Worm (Caenorhabditis elegans) whole organism, young adult: ENCODE data around the gene E02H9.3.

Experiments
- B0035.1 ChIP-seq: sonication (generic microtip); optimal IDR thresholded peaks from 2 replicates; lab custom pipeline; 2016; ENCODE audit warnings: missing genetic modification characterization, mild to moderate bottlenecking, missing compliant biosample characterization, missing genotype, missing genetic modification reagents
- D2030.7 ChIP-seq: fragments of 200-800 bp; sonication (Bioruptor generic); IDR thresholded peaks from 2 replicates; pipeline ENCODE4 v1.3.6; 2022; ENCODE audit warnings: missing genetic modification reagents, missing genetic modification characterization, missing compliant biosample characterization
- F33H1.4 ChIP-seq: fragments of 200-800 bp; sonication (Bioruptor generic); IDR thresholded peaks from 2 replicates; pipeline ENCODE4 v1.3.6; 2022; ENCODE audit warnings: missing genetic modification reagents, missing genetic modification characterization, missing compliant biosample characterization
- F52B5.7 ChIP-seq: sonication (generic microtip); optimal IDR thresholded peaks from 2 replicates; lab custom pipeline; 2016; ENCODE audit warnings: mild to moderate bottlenecking, missing genetic modification characterization, missing compliant biosample characterization
- T26A5.8 ChIP-seq: sonication (generic microtip); optimal IDR thresholded peaks from 2 replicates; lab custom pipeline; 2016; ENCODE audit warnings: missing genetic modification characterization, missing compliant biosample characterization
- Y53F4B.3 ChIP-seq: fragments of 200-800 bp; sonication (Bioruptor generic); IDR thresholded peaks from 2 replicates; pipeline ENCODE4 v1.3.6; 2022; ENCODE audit warnings: missing genetic modification reagents, missing genetic modification characterization, missing compliant biosample characterization
- Y56A3A.18 ChIP-seq: fragments of 200-800 bp; sonication (Bioruptor generic); IDR thresholded peaks from 2 replicates; pipeline ENCODE4 v1.3.6; 2022; ENCODE audit warnings: missing genetic modification reagents, missing genetic modification characterization, missing compliant biosample characterization
- Y79H2A.3 ChIP-seq: fragments of 200-800 bp; sonication (Bioruptor generic); conservative IDR thresholded peaks from 2 replicates; pipeline ENCODE4 v1.3.6; 2022; ENCODE audit warnings: missing genetic modification reagents, missing genetic modification characterization, missing compliant biosample characterization
- akir-1 ChIP-seq: fragments of 200-800 bp; sonication (Bioruptor generic); optimal IDR thresholded peaks from 2 replicates; lab custom pipeline; 2018; ENCODE audit warnings: mild to moderate bottlenecking, missing genetic modification characterization, moderate library complexity, missing compliant biosample characterization
- ama-1 ChIP-seq, 3 experiments: fragments of 150-350 bp in 1 of 3; sonication (generic microtip) in 2 of 3; optimal IDR thresholded peaks; 2 replicates each; lab custom pipeline; 2014 to 2018; ENCODE audit warnings: missing biosample characterization in 2 of 3, missing genetic modification characterization in 2 of 3, missing genetic modification reagents in 2 of 3
- aptf-3 ChIP-seq: fragments of 200-800 bp; sonication (Bioruptor generic); IDR thresholded peaks from 2 replicates; pipeline ENCODE4 v1.3.6; 2022; ENCODE audit warnings: missing genetic modification characterization, missing compliant biosample characterization
- attf-5 ChIP-seq: fragments of 200-800 bp; sonication (Bioruptor generic); optimal IDR thresholded peaks from 2 replicates; lab custom pipeline; 2018; ENCODE audit warnings: mild to moderate bottlenecking, missing genetic modification characterization, missing compliant biosample characterization
- cebp-1 ChIP-seq, 2 experiments: fragments of 200-800 bp in 1 of 2; sonication (Bioruptor generic) in 1 of 2; sonication (generic microtip) in 1 of 2; IDR thresholded peaks in 1 of 2; optimal IDR thresholded peaks in 1 of 2; 2 replicates each; pipeline versions ENCODE4 v1.3.6 to Lab custom; 2017 to 2022; ENCODE audit warnings: missing compliant biosample characterization in 2 of 2, missing genetic modification characterization in 2 of 2, mild to moderate bottlenecking in 1 of 2, missing genetic modification reagents in 1 of 2, moderate library complexity in 1 of 2
- ceh-40 ChIP-seq: fragments of 200-800 bp; sonication (Bioruptor generic); IDR thresholded peaks from 2 replicates; pipeline ENCODE4 v1.3.6; 2022; ENCODE audit warnings: missing genetic modification characterization, missing compliant biosample characterization
- dox-1 ChIP-seq: fragments of 200-800 bp; sonication (Bioruptor generic); IDR thresholded peaks from 2 replicates; pipeline ENCODE4 v1.3.6; 2022; ENCODE audit warnings: missing genetic modification reagents, missing genetic modification characterization, missing compliant biosample characterization
- dpff-1 ChIP-seq: sonication (generic microtip); optimal IDR thresholded peaks from 2 replicates; lab custom pipeline; 2017; ENCODE audit warnings: mild to moderate bottlenecking, missing genetic modification characterization, missing compliant biosample characterization
- dpl-1 ChIP-seq: fragments of 150-350 bp; optimal IDR thresholded peaks from 2 replicates; lab custom pipeline; 2014; ENCODE audit warnings: missing biosample characterization, missing genetic modification reagents, missing genetic modification characterization
- efl-1 ChIP-seq: fragments of 150-350 bp; optimal IDR thresholded peaks from 2 replicates; lab custom pipeline; 2014; ENCODE audit warnings: missing biosample characterization, missing genetic modification reagents, missing genetic modification characterization
- egl-44 ChIP-seq: fragments of 200-800 bp; sonication (Bioruptor generic); IDR thresholded peaks from 2 replicates; pipeline ENCODE4 v1.3.6; 2022; ENCODE audit warnings: missing genetic modification reagents, missing genetic modification characterization, missing compliant biosample characterization
- ets-4 ChIP-seq: fragments of 200-800 bp; sonication (Bioruptor generic); optimal IDR thresholded peaks from 2 replicates; lab custom pipeline; 2018; ENCODE audit warnings: mild to moderate bottlenecking, missing genetic modification characterization, missing compliant biosample characterization
- hlh-12 ChIP-seq: sonication (generic microtip); optimal IDR thresholded peaks from 2 replicates; lab custom pipeline; 2016; ENCODE audit warnings: missing genetic modification characterization, missing compliant biosample characterization
- hlh-26 ChIP-seq: fragments of 200-800 bp; sonication (Bioruptor generic); conservative IDR thresholded peaks from 2 replicates; pipeline ENCODE4 v1.3.6; 2022; ENCODE audit warnings: missing genetic modification reagents, missing genetic modification characterization, missing compliant biosample characterization
- hsf-1 ChIP-seq: fragments of 200-800 bp; sonication (Bioruptor generic); IDR thresholded peaks from 2 replicates; pipeline ENCODE4 v1.3.6; 2022; ENCODE audit warnings: missing genetic modification reagents, missing genetic modification characterization, missing compliant biosample characterization
- let-607 ChIP-seq, 2 experiments: fragments of 200-800 bp in 1 of 2; sonication (Bioruptor generic) in 1 of 2; sonication (generic microtip) in 1 of 2; optimal IDR thresholded peaks; 2 replicates each; lab custom pipeline; 2016 to 2018; ENCODE audit warnings: mild to moderate bottlenecking in 2 of 2, missing compliant biosample characterization in 2 of 2, missing genetic modification characterization in 2 of 2, moderate library complexity in 2 of 2, missing genotype in 1 of 2
- lin-35 ChIP-seq, 3 experiments: fragments of 150-350 bp in 2 of 3; sonication (generic microtip) in 1 of 3; optimal IDR thresholded peaks; 2 replicates each; lab custom pipeline; 2014 to 2018; ENCODE audit warnings: missing biosample characterization in 3 of 3, missing genetic modification characterization in 3 of 3, missing genetic modification reagents in 3 of 3
- lin-40 ChIP-seq: sonication (generic microtip); optimal IDR thresholded peaks from 2 replicates; lab custom pipeline; 2016; ENCODE audit warnings: missing genetic modification characterization, mild to moderate bottlenecking, missing compliant biosample characterization, missing genotype, missing genetic modification reagents
- lin-54 ChIP-seq: fragments of 200-800 bp; sonication (Bioruptor generic); optimal IDR thresholded peaks from 2 replicates; lab custom pipeline; 2018; ENCODE audit warnings: mild to moderate bottlenecking, missing genetic modification characterization, missing compliant biosample characterization
- lsl-1 ChIP-seq: fragments of 200-800 bp; sonication (Bioruptor generic); optimal IDR thresholded peaks from 2 replicates; lab custom pipeline; 2018; ENCODE audit warnings: mild to moderate bottlenecking, missing genetic modification characterization, moderate library complexity, missing compliant biosample characterization
- madf-6 ChIP-seq: fragments of 200-800 bp; sonication (Bioruptor generic); IDR thresholded peaks from 2 replicates; pipeline ENCODE4 v1.3.6; 2022; ENCODE audit warnings: missing genetic modification reagents, missing genetic modification characterization, missing compliant biosample characterization
- mcd-1 ChIP-seq: fragments of 200-800 bp; sonication (Bioruptor generic); IDR thresholded peaks from 2 replicates; pipeline ENCODE4 v1.3.6; 2022; ENCODE audit warnings: missing genetic modification reagents, missing genetic modification characterization, missing compliant biosample characterization
- mxl-1 ChIP-seq: sonication (generic microtip); optimal IDR thresholded peaks from 2 replicates; lab custom pipeline; 2016; ENCODE audit warnings: missing genetic modification characterization, missing compliant biosample characterization
- nhr-80 ChIP-seq: sonication (generic microtip); optimal IDR thresholded peaks from 2 replicates; lab custom pipeline; 2016; ENCODE audit warnings: missing genetic modification characterization, missing compliant biosample characterization
- pbrm-1 ChIP-seq: fragments of 200-800 bp; sonication (Bioruptor generic); IDR thresholded peaks from 2 replicates; pipeline ENCODE4 v1.3.6; 2022; ENCODE audit warnings: missing genetic modification reagents, missing genetic modification characterization, missing compliant biosample characterization
- rcor-1 ChIP-seq: fragments of 200-800 bp; sonication (Bioruptor generic); IDR thresholded peaks from 2 replicates; pipeline ENCODE4 v1.3.6; 2022; ENCODE audit warnings: missing genetic modification reagents, missing genetic modification characterization, missing compliant biosample characterization
- sdz-38 ChIP-seq: sonication (generic microtip); optimal IDR thresholded peaks from 2 replicates; lab custom pipeline; 2016; ENCODE audit warnings: missing genotype, missing genetic modification characterization, missing compliant biosample characterization
- sea-2 ChIP-seq: fragments of 200-800 bp; sonication (Bioruptor generic); IDR thresholded peaks from 2 replicates; pipeline ENCODE4 v1.3.6; 2022; ENCODE audit warnings: missing genetic modification characterization, missing compliant biosample characterization
- snpc-4 ChIP-seq, 5 experiments: fragments of 150-350 bp in 1 of 5; sonication (generic microtip) in 4 of 5; optimal IDR thresholded peaks; 2 replicates each; lab custom pipeline; 2014 to 2018; ENCODE audit warnings: missing genetic modification characterization in 5 of 5, missing biosample characterization in 3 of 5, antibody characterized with exemption in 2 of 5, mild to moderate bottlenecking in 2 of 5, missing compliant biosample characterization in 2 of 5, missing genotype in 2 of 5, moderate library complexity in 2 of 5, missing genetic modification reagents in 1 of 5
- tbp1 ChIP-seq: fragments of 200-800 bp; sonication (Bioruptor generic); optimal IDR thresholded peaks from 2 replicates; lab custom pipeline; 2018; ENCODE audit warnings: mild to moderate bottlenecking, missing genetic modification characterization, missing compliant biosample characterization
- tlf-1 ChIP-seq: fragments of 200-800 bp; sonication (Bioruptor generic); optimal IDR thresholded peaks from 2 replicates; lab custom pipeline; 2018; ENCODE audit warnings: mild to moderate bottlenecking, missing genetic modification characterization, missing compliant biosample characterization
- unc-62 ChIP-seq: fragments of 150-350 bp; optimal IDR thresholded peaks from 2 replicates; lab custom pipeline; 2014; ENCODE audit warnings: missing biosample characterization, missing genetic modification reagents, missing genetic modification characterization
- ztf-25 ChIP-seq: fragments of 200-800 bp; sonication (Bioruptor generic); IDR thresholded peaks from 2 replicates; pipeline ENCODE4 v1.3.6; 2022; ENCODE audit warnings: missing genetic modification reagents, missing genetic modification characterization, missing compliant biosample characterization

The E02H9.3 gene

ce11 chrIII:2458742-2459141, at the start of gene E02H9.3:
TSS of gene E02H9.3 (plus strand) at chrIII:2459042.
- peak; percentile 10 for TF ChIP-seq nhr-80 (tag; lab: Kevin White, UChicago)

- TF ChIP-seq Y56A3A.18 (GFP tag; lab: Robert Waterston, UW) (no peak), ztf-25 (GFP tag; lab: Robert Waterston, UW) (no peak), sdz-38 (tag; lab: Kevin White, UChicago) (no peak), mxl-1 (tag; lab: Kevin White, UChicago) (no peak), Y53F4B.3 (GFP tag; lab: Robert Waterston, UW) (no peak), mcd-1 (GFP tag; lab: Robert Waterston, UW) (no peak), B0035.1 (tag; lab: Kevin White, UChicago) (no peak), ets-4 (no peak), hlh-12 (no peak), egl-44 (no peak), ama-1 (optimal IDR thresholded peaks at IDR 0.05; lab: Kevin White, UChicago) (no peak), ama-1 (GFP tag; optimal IDR thresholded peaks at IDR 0.05; lab: Kevin White, UChicago) (no peak), F52B5.7 (tag; lab: Kevin White, UChicago) (no peak), ceh-40 (GFP tag; lab: Robert Waterston, UW) (no peak), Y79H2A.3 (GFP tag; lab: Robert Waterston, UW) (no peak), lsl-1 (GFP tag; lab: Kevin White, UChicago) (no peak), aptf-3 (GFP tag; lab: Robert Waterston, UW) (no peak), hlh-26 (GFP tag; lab: Robert Waterston, UW) (no peak), pbrm-1 (no peak), D2030.7 (GFP tag; lab: Robert Waterston, UW) (no peak), tlf-1 (no peak)
- TF ChIP-seq, all 124 proteins: peak for 0
Measured at ce11 chrIII:2410925-2411450, 47.9 kb upstream of the E02H9.3 start, which contains the start of gene mrpl-30. TSS of gene mrpl-30 (minus strand) at chrIII:2410975.

DNA sequence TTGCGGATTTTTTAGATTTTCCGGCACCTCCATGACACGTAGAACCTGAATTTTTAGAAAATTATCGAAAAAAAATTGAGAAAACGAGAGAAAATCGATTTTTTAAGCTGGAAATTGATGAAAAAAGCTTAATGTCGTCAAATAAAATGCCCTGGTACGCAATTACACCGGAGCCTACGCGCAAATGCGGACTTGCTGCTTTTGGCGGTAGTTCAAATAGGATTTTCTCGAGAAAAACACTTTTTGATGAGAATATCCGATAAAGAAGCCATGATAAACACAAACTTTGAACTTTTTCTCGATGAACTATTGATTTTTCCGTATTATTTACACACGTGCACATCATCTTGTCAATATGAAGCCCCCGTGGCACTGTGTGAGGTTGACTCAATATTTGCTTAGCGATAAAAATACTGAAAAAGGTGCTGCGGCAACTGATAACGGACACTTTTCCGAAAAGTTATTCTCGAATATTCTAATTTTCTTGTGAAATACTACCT, 40.6 kb upstream of the E02H9.3 start, which contains the start of the genes W04B5.5 and W04B5.3:
W04B5.5 (minus strand) TSS at position 51 of the 500 bp plus-strand sequence.
W04B5.3 (plus strand) TSS at position 356 of the 500 bp plus-strand sequence.
- TF ChIP-seq mcd-1 (GFP tag; lab: Robert Waterston, UW) (peak; percentile 73), lin-40 (tag; lab: Kevin White, UChicago) (peak; percentile 34), tlf-1 (peak; percentile 19), ama-1 (optimal IDR thresholded peaks at IDR 0.05; lab: Kevin White, UChicago) (no peak), ama-1 (GFP tag; optimal IDR thresholded peaks at IDR 0.05; lab: Kevin White, UChicago) (no peak), hsf-1 (GFP tag; lab: Robert Waterston, UW) (peak; percentile 38; the same call in 1 of the 2 replicates), dpff-1 (tag; lab: Kevin White, UChicago) (no peak), cebp-1 (GFP tag; IDR thresholded peaks at IDR 0.05; lab: Robert Waterston, UW) (0 out of 2 replicates have a peak, but pooled peaks have one; percentile 24), cebp-1 (tag; optimal IDR thresholded peaks at IDR 0.05; lab: Kevin White, UChicago) (peak; percentile 61), pbrm-1 (peak; percentile 60; the same call in 1 of the 2 replicates), F33H1.4 (GFP tag; lab: Robert Waterston, UW) (peak; percentile 52), akir-1 (GFP tag; lab: Kevin White, UChicago) (no peak), tbp1 (GFP tag; lab: Kevin White, UChicago) (peak; percentile 31), T26A5.8 (tag; lab: Kevin White, UChicago) (no peak), attf-5 (GFP tag; lab: Kevin White, UChicago) (peak; percentile 25), lin-35 (GFP tag; optimal IDR thresholded peaks at IDR 0.05; lab: Kevin White, UChicago) (peak in 2 of 3 experiments; percentile 68 to 82), lin-54 (GFP tag; lab: Kevin White, UChicago) (peak; percentile 94), snpc-4 (GFP tag; optimal IDR thresholded peaks at IDR 0.05; lab: Kevin White, UChicago) (no peak), snpc-4 (tag; optimal IDR thresholded peaks at IDR 0.05; lab: Kevin White, UChicago) (peak in 1 of 4 experiments; percentile 0), rcor-1 (GFP tag; lab: Robert Waterston, UW) (0 out of 2 replicates have a peak, but pooled peaks have one; percentile 12), sea-2 (GFP tag; lab: Robert Waterston, UW) (no peak), nhr-80 (tag; lab: Kevin White, UChicago) (peak; percentile 29), dpl-1 (peak; percentile 80), madf-6 (peak; percentile 68), unc-62 (GFP tag; lab: Kevin White, UChicago) (peak; percentile 32), efl-1 (GFP tag; lab: Kevin White, UChicago) (peak; percentile 82), let-607 (tag; optimal IDR thresholded peaks at IDR 0.05; lab: Kevin White, UChicago) (peak in 1 of 2 experiments; percentile 26), dox-1 (GFP tag; lab: Robert Waterston, UW) (peak; percentile 41; the same call in 1 of the 2 replicates), aptf-3 (GFP tag; lab: Robert Waterston, UW) (no peak), lsl-1 (GFP tag; lab: Kevin White, UChicago) (peak; percentile 37)
